Worm (Caenorhabditis elegans) whole organism, L4/young adult: ENCODE measurements around the gene glp-1.

Source experiments
- W03F9.2 ChIP-seq: fragments of 150-350 bp; optimal IDR thresholded peaks from 2 replicates; lab custom pipeline; 2014; ENCODE audit warnings: missing biosample characterization, missing genetic modification characterization
- dao-5 ChIP-seq: sonication (generic microtip); optimal IDR thresholded peaks from 2 replicates; lab custom pipeline; 2016; ENCODE audit warnings: missing genotype, missing genetic modification characterization, moderate library complexity, missing compliant biosample characterization
- him-1 ChIP-seq: sonication (generic microtip); optimal IDR thresholded peaks from 2 replicates; lab custom pipeline; 2016; ENCODE audit warnings: missing genotype, missing genetic modification reagents, missing genetic modification characterization, missing compliant biosample characterization

DNA sequence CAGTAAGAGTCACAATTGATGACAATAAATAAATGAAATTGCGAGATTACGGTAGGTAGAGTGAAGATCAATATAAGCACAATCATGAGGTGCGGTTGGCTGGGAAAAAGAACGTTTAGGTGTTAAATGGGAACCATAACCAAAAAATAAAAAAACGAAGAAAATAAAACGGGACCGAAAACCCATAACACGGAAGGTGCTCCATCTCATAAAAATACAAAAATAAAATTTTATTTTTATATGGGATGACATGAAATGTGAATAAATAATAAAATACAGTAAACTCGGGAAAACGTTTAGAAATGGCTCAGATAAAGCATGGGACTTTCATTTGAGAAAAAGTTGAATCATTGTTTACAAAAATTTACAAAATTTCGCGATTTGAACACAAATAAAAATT, 16.5 kb upstream of the glp-1 start, which contains the start of gene F02A9.7:
- TF ChIP-seq him-1 (no peak), W03F9.2 (no peak), dao-5 (tag; lab: Kevin White, UChicago) (no peak)
